Fruit fly (Drosophila melanogaster): Measurements from ENCODE around the gene CG42781.

DNA sequence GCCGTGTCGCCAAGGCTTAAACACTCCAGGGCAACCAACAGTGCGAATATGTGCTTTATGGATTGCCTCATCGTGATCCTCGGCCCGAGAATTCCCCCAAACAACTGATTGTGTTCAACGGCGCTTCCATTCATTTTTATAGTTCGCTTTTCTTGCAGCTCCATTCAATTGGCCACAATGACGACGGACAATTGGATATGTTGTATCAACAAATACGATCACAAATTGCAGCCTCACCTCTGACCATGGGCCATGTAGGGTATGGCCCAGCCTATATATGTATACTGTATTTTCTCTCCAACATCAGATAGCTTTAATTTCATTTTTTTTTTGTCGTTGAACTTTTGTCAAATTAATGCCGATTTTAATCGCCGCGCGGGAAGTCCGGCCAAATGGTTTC lies 42.0 kb upstream of the CG42781 start, which contains the start of gene CG15036:
- no peak for TF ChIP-seq insv (optimal IDR thresholded peaks at IDR 0.05)
- no peak for TF ChIP-seq Sin3A (optimal IDR thresholded peaks at IDR 0.05)
- TF ChIP-seq psq (optimal IDR thresholded peaks at IDR 0.05): no peak
